Fruit fly (Drosophila melanogaster) whole organism, embryonic: ENCODE data around the gene RpL27A.

Source experiments
- Atf6 ChIP-seq: fragments of 200-800 bp; sonication (Bioruptor generic); IDR thresholded peaks from 2 replicates; pipeline ENCODE4 v1.3.6; 2022; ENCODE audit warnings: missing biosample characterization, missing genetic modification characterization
- B-H2 ChIP-seq: fragments of 200-800 bp; sonication (Bioruptor generic); optimal IDR thresholded peaks from 2 replicates; lab custom pipeline; 2018; ENCODE audit warnings: missing biosample characterization, mild to moderate bottlenecking, missing genetic modification characterization
- Bgb ChIP-seq: fragments of 200-800 bp; sonication (Bioruptor generic); IDR thresholded peaks from 2 replicates; pipeline ENCODE4 v1.3.6; 2022; ENCODE audit warnings: missing biosample characterization, missing genetic modification characterization; ENCODE audit not compliant: partially characterized antibody
- CG10267 ChIP-seq: fragments of 200-800 bp; sonication (Bioruptor generic); optimal IDR thresholded peaks from 2 replicates; lab custom pipeline; 2018; ENCODE audit warnings: missing biosample characterization, mild to moderate bottlenecking, missing genetic modification characterization, moderate library complexity
- CG10431 ChIP-seq: fragments of 200-800 bp; sonication (Bioruptor generic); optimal IDR thresholded peaks from 3 replicates; lab custom pipeline; 2018; ENCODE audit warnings: missing biosample characterization, mild to moderate bottlenecking, missing genetic modification characterization
- CG12659 ChIP-seq: fragments of 200-800 bp; sonication (Bioruptor generic); optimal IDR thresholded peaks from 3 replicates; lab custom pipeline; 2017; ENCODE audit warnings: mild to moderate bottlenecking, missing biosample characterization, missing genetic modification reagents, missing genetic modification characterization
- CG14710 ChIP-seq: fragments of 200-800 bp; sonication (Bioruptor generic); optimal IDR thresholded peaks from 3 replicates; lab custom pipeline; 2019; ENCODE audit warnings: missing biosample characterization, mild to moderate bottlenecking, missing genetic modification characterization, moderate library complexity
- CG14860 ChIP-seq: fragments of 200-800 bp; sonication (Bioruptor generic); IDR thresholded peaks from 3 replicates; pipeline ENCODE4 v1.3.6; 2022; ENCODE audit warnings: missing biosample characterization, missing genetic modification characterization; ENCODE audit not compliant: partially characterized antibody
- CG17186 ChIP-seq: fragments of 200-800 bp; sonication (Bioruptor generic); optimal IDR thresholded peaks from 3 replicates; lab custom pipeline; 2017; ENCODE audit warnings: missing biosample characterization, missing genetic modification reagents, missing genetic modification characterization
- CG2116 ChIP-seq: fragments of 200-800 bp; sonication (Bioruptor generic); optimal IDR thresholded peaks from 3 replicates; lab custom pipeline; 2018; ENCODE audit warnings: missing biosample characterization, mild to moderate bottlenecking, missing genetic modification characterization
- CG2712 ChIP-seq: fragments of 200-800 bp; optimal IDR thresholded peaks from 3 replicates; lab custom pipeline; 2019; ENCODE audit warnings: missing biosample characterization, mild to moderate bottlenecking, missing genetic modification characterization, moderate library complexity
- CG30020 ChIP-seq: fragments of 200-800 bp; optimal IDR thresholded peaks from 2 replicates; lab custom pipeline; 2019; ENCODE audit warnings: missing biosample characterization, mild to moderate bottlenecking, missing genetic modification characterization, moderate library complexity
- CG31365 ChIP-seq: fragments of 200-800 bp; sonication (Bioruptor generic); optimal IDR thresholded peaks from 2 replicates; lab custom pipeline; 2018; ENCODE audit warnings: missing biosample characterization, mild to moderate bottlenecking, missing genetic modification characterization
- CG3163 ChIP-seq: fragments of 200-800 bp; sonication (Bioruptor generic); optimal IDR thresholded peaks from 3 replicates; lab custom pipeline; 2016; ENCODE audit warnings: missing biosample characterization, missing genetic modification characterization
- CG3995 ChIP-seq: fragments of 200-800 bp; sonication (Bioruptor generic); optimal IDR thresholded peaks from 3 replicates; lab custom pipeline; 2016; ENCODE audit warnings: missing biosample characterization, missing genetic modification characterization
- CG4282 ChIP-seq: fragments of 200-800 bp; sonication (Bioruptor generic); optimal IDR thresholded peaks from 2 replicates; lab custom pipeline; 2016; ENCODE audit warnings: missing biosample characterization, missing genetic modification characterization
- CG6683 ChIP-seq: fragments of 200-800 bp; sonication (Bioruptor generic); optimal IDR thresholded peaks from 2 replicates; lab custom pipeline; 2017; ENCODE audit warnings: missing biosample characterization, mild to moderate bottlenecking, missing genetic modification characterization, missing genetic modification reagents
- CG6854 ChIP-seq: fragments of 200-800 bp; sonication (Bioruptor generic); optimal IDR thresholded peaks from 3 replicates; lab custom pipeline; 2017; ENCODE audit warnings: missing biosample characterization, mild to moderate bottlenecking, missing genetic modification characterization
- CG7745 ChIP-seq: fragments of 200-800 bp; sonication (Bioruptor generic); optimal IDR thresholded peaks from 2 replicates; lab custom pipeline; 2018; ENCODE audit warnings: missing biosample characterization, mild to moderate bottlenecking, missing genetic modification characterization, moderate library complexity
- CG7963 ChIP-seq: fragments of 200-800 bp; sonication (Bioruptor generic); IDR thresholded peaks from 3 replicates; pipeline ENCODE4 v1.3.6; 2022; ENCODE audit warnings: missing biosample characterization, missing genetic modification characterization; ENCODE audit not compliant: partially characterized antibody
- CG9797 ChIP-seq: fragments of 200-800 bp; sonication (Bioruptor generic); optimal IDR thresholded peaks from 3 replicates; lab custom pipeline; 2018; ENCODE audit warnings: missing biosample characterization, mild to moderate bottlenecking, missing genetic modification characterization
- CHES-1-like ChIP-seq: fragments of 200-800 bp; sonication (Bioruptor generic); optimal IDR thresholded peaks from 2 replicates; lab custom pipeline; 2016; ENCODE audit warnings: missing biosample characterization, missing genetic modification characterization
- Gug ChIP-seq: fragments of 200-800 bp; sonication (Bioruptor generic); IDR thresholded peaks from 4 replicates; pipeline ENCODE4 v1.3.6; 2022; ENCODE audit warnings: missing biosample characterization, missing genetic modification characterization
- HLH3B ChIP-seq: fragments of 200-800 bp; sonication (Bioruptor generic); IDR thresholded peaks from 2 replicates; pipeline ENCODE4 v1.3.6; 2022; ENCODE audit warnings: missing biosample characterization, missing genetic modification characterization
- HLH54F ChIP-seq: fragments of 200-800 bp; sonication (Bioruptor generic); optimal IDR thresholded peaks from 3 replicates; lab custom pipeline; 2016; ENCODE audit warnings: missing biosample characterization, missing genetic modification characterization
- Hmr ChIP-seq: fragments of 200-800 bp; sonication (Bioruptor generic); optimal IDR thresholded peaks from 3 replicates; lab custom pipeline; 2017; ENCODE audit warnings: mild to moderate bottlenecking, missing biosample characterization, missing genetic modification reagents, missing genetic modification characterization
- Hr51 ChIP-seq, 2 experiments: fragments of 200-800 bp; sonication (Bioruptor generic); optimal IDR thresholded peaks; 2 replicates in 1 of 2; 3 replicates in 1 of 2; lab custom pipeline; 2016 to 2018; ENCODE audit warnings: missing biosample characterization in 2 of 2, missing genetic modification characterization in 2 of 2, mild to moderate bottlenecking in 1 of 2, moderate library complexity in 1 of 2
- NC2α ChIP-seq: fragments of 200-800 bp; sonication (Bioruptor generic); optimal IDR thresholded peaks from 2 replicates; lab custom pipeline; 2016; ENCODE audit warnings: missing biosample characterization, missing genetic modification characterization
- Ravus ChIP-seq: fragments of 200-800 bp; sonication (Bioruptor generic); IDR thresholded peaks from 2 replicates; pipeline ENCODE4 v1.3.6; 2022; ENCODE audit warnings: missing biosample characterization, missing genetic modification characterization
- Trl ChIP-seq, 3 experiments: fragments of >200 bp in 2 of 3; fragments of 200-800 bp in 1 of 3; sonication (Bioruptor generic) in 1 of 3; optimal IDR thresholded peaks; 2 replicates in 1 of 3; 3 replicates in 2 of 3; lab custom pipeline; 2016 to 2017; ENCODE audit warnings: missing biosample characterization in 1 of 3, missing genetic modification characterization in 1 of 3
- bigmax ChIP-seq: fragments of 200-800 bp; sonication (Bioruptor generic); optimal IDR thresholded peaks from 2 replicates; lab custom pipeline; 2018; ENCODE audit warnings: missing biosample characterization, mild to moderate bottlenecking, missing genetic modification characterization
- cas ChIP-seq: fragments of 200-800 bp; sonication (Bioruptor generic); IDR thresholded peaks from 2 replicates; pipeline ENCODE4 v1.3.6; 2022; ENCODE audit warnings: missing biosample characterization, missing genetic modification characterization
- chif ChIP-seq, 2 experiments: fragments of 200-800 bp; sonication (Bioruptor generic); optimal IDR thresholded peaks; 3 replicates each; lab custom pipeline; 2016; ENCODE audit warnings: missing biosample characterization in 2 of 2, missing genetic modification characterization in 2 of 2
- ftz-f1 ChIP-seq: fragments of 200-800 bp; sonication (Bioruptor generic); optimal IDR thresholded peaks from 2 replicates; lab custom pipeline; 2016; ENCODE audit warnings: missing biosample characterization, missing genetic modification characterization
- gt ChIP-seq: fragments of 200-800 bp; sonication (Bioruptor generic); IDR thresholded peaks from 2 replicates; pipeline ENCODE4 v1.3.6; 2022; ENCODE audit warnings: missing biosample characterization, missing genetic modification characterization
- insv ChIP-seq, 2 experiments: fragments of 200-800 bp; sonication (Bioruptor generic); optimal IDR thresholded peaks; 3 replicates each; lab custom pipeline; 2016 to 2018; ENCODE audit warnings: missing biosample characterization in 2 of 2, missing genetic modification characterization in 2 of 2
- lab ChIP-seq: fragments of 200-800 bp; sonication (Bioruptor generic); optimal IDR thresholded peaks from 3 replicates; lab custom pipeline; 2017; ENCODE audit warnings: missing biosample characterization, missing genetic modification characterization, mild to moderate bottlenecking, moderate library complexity, missing genetic modification reagents
- org-1 ChIP-seq: fragments of 200-800 bp; sonication (Bioruptor generic); optimal IDR thresholded peaks from 2 replicates; lab custom pipeline; 2017; ENCODE audit warnings: missing biosample characterization, missing genetic modification characterization
- pita ChIP-seq: fragments of 200-800 bp; sonication (Bioruptor generic); optimal IDR thresholded peaks from 2 replicates; lab custom pipeline; 2017; ENCODE audit warnings: missing biosample characterization, mild to moderate bottlenecking, missing genetic modification characterization
- psq ChIP-seq: fragments of 200-800 bp; sonication (Bioruptor generic); optimal IDR thresholded peaks from 2 replicates; lab custom pipeline; 2017; ENCODE audit warnings: missing biosample characterization, missing genetic modification characterization
- sc ChIP-seq, 3 experiments: fragments of >200 bp in 2 of 3; fragments of 200-800 bp in 1 of 3; sonication (Bioruptor generic) in 1 of 3; optimal IDR thresholded peaks; 2 replicates in 2 of 3; 3 replicates in 1 of 3; lab custom pipeline; 2017; ENCODE audit warnings: mild to moderate bottlenecking in 1 of 3, missing biosample characterization in 1 of 3, missing genetic modification characterization in 1 of 3, missing genetic modification reagents in 1 of 3
- slbo ChIP-seq: fragments of 200-800 bp; sonication (Bioruptor generic); IDR thresholded peaks from 2 replicates; pipeline ENCODE4 v1.3.6; 2022; ENCODE audit warnings: missing biosample characterization, missing genetic modification characterization
- tna ChIP-seq: fragments of 200-800 bp; sonication (Bioruptor generic); IDR thresholded peaks from 2 replicates; pipeline ENCODE4 v1.3.6; 2022; ENCODE audit warnings: missing biosample characterization, missing genetic modification characterization; ENCODE audit not compliant: partially characterized antibody
- unc-4 ChIP-seq: fragments of 200-800 bp; sonication (Bioruptor generic); IDR thresholded peaks from 2 replicates; pipeline ENCODE4 v1.3.6; 2022; ENCODE audit warnings: missing biosample characterization, missing genetic modification characterization; ENCODE audit not compliant: partially characterized antibody
- usp ChIP-seq: fragments of >200 bp; optimal IDR thresholded peaks from 2 replicates; lab custom pipeline; 2017; ENCODE audit warnings: missing biosample characterization, missing genetic modification characterization
- vfl ChIP-seq: fragments of 200-800 bp; sonication (Bioruptor generic); optimal IDR thresholded peaks from 2 replicates; lab custom pipeline; 2016; ENCODE audit warnings: missing biosample characterization, missing genetic modification characterization
- zen2 ChIP-seq: fragments of 200-800 bp; sonication (Bioruptor generic); IDR thresholded peaks from 3 replicates; pipeline ENCODE4 v1.3.6; 2022; ENCODE audit warnings: missing biosample characterization, missing genetic modification characterization; ENCODE audit not compliant: partially characterized antibody
- zfh1 ChIP-seq: fragments of 200-800 bp; sonication (Bioruptor generic); IDR thresholded peaks from 3 replicates; pipeline ENCODE4 v1.3.6; 2022; ENCODE audit warnings: missing biosample characterization, missing genetic modification characterization

The RpL27A gene

DNA sequence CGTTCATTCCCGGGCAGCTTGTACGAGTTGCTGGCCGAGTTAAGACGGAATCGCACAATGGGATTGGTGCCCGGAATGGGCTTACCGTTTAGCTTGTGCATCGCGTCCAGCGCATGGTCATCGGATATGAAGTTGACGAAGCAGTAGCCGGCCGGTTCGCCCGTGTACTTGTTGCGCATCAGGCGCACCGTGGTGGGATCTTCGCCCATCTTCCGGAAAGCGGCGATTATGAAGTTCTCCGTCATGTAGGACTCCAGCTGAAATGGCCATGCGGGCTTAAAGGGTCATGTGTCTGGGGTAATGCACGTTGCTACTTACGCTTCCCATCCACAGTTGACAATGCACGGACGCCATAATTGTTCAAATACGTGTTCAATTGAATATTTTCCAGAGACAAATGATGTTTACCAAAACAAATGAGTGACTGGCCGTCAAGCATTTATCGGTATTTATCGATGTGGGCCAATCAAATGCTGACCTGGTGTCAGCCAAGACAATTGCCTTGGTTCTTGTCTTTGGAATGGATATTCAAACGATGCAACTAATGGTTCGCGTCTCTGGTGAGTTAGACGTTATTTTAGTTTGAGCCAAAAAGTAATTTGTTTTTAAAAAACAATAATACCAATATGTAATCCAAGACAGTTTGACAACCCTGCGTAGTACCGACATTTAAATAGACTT is 4.0 kb downstream of the RpL27A start, which contains the start of the genes Secp43 and ND-B8 (continued):
- no peak for TF ChIP-seq chif (GFP tag; optimal IDR thresholded peaks at IDR 0.05; lab: Kevin White, UChicago)
- TF ChIP-seq org-1 (GFP tag; lab: Kevin White, UChicago): no peak
- TF ChIP-seq HLH54F (GFP tag; lab: Kevin White, UChicago): no peak
- peak; percentile 26 for TF ChIP-seq ftz-f1 (GFP tag; lab: Kevin White, UChicago)
- TF ChIP-seq CG3163 (GFP tag; lab: Kevin White, UChicago): no peak
- TF ChIP-seq CG7745 (tag; lab: Kevin White, UChicago): no peak
- no peak for TF ChIP-seq lab (GFP tag; lab: Kevin White, UChicago)
- no peak for TF ChIP-seq zfh1 (GFP tag; lab: Robert Waterston, UW)
- TF ChIP-seq Bgb (GFP tag; lab: Robert Waterston, UW): peak; percentile 84
- TF ChIP-seq CG30020 (tag; lab: Kevin White, UChicago): peak; percentile 18
- no peak for TF ChIP-seq sc (optimal IDR thresholded peaks at IDR 0.05; lab: Kevin White, UChicago)
- TF ChIP-seq sc (GFP tag; optimal IDR thresholded peaks at IDR 0.05; lab: Kevin White, UChicago): no peak
- peak; percentile 54 for TF ChIP-seq CG10267 (tag; lab: Kevin White, UChicago)
- peak; percentile 41 for TF ChIP-seq CG2712 (tag; lab: Kevin White, UChicago)
- TF ChIP-seq CG7963 (GFP tag; lab: Robert Waterston, UW): peak; percentile 83
- TF ChIP-seq tna: peak; percentile 74; the same call in 1 of the 2 replicates
- no peak for TF ChIP-seq CG10431 (GFP tag; lab: Kevin White, UChicago)
- TF ChIP-seq CG17186 (GFP tag; lab: Kevin White, UChicago): peak; percentile 49
- no peak for TF ChIP-seq CG4282
- TF ChIP-seq CG9797: peak; percentile 41
- peak; percentile 78 for TF ChIP-seq unc-4
- no peak for TF ChIP-seq CG31365
- no peak for TF ChIP-seq slbo
- no peak for TF ChIP-seq bigmax (GFP tag; lab: Kevin White, UChicago)
- TF ChIP-seq HLH3B: no peak
- TF ChIP-seq B-H2 (GFP tag; lab: Kevin White, UChicago): peak; percentile 74
- TF ChIP-seq CG14710 (tag; lab: Kevin White, UChicago): peak; percentile 77
- TF ChIP-seq psq (GFP tag; lab: Kevin White, UChicago): no peak
- peak in 1 of 2 experiments; percentile 18 for TF ChIP-seq insv (GFP tag; optimal IDR thresholded peaks at IDR 0.05; lab: Kevin White, UChicago)
- no peak for TF ChIP-seq Ravus (GFP tag; lab: Robert Waterston, UW)
- TF ChIP-seq Trl (optimal IDR thresholded peaks at IDR 0.05; lab: Kevin White, UChicago): no peak
- no peak for TF ChIP-seq Trl (GFP tag; optimal IDR thresholded peaks at IDR 0.05; lab: Kevin White, UChicago)
- peak; percentile 75 for TF ChIP-seq Hmr
- no peak for TF ChIP-seq CG3995 (GFP tag; lab: Kevin White, UChicago)
- no peak for TF ChIP-seq cas (GFP tag; lab: Robert Waterston, UW)
- peak; percentile 46 for TF ChIP-seq CHES-1-like (GFP tag; lab: Kevin White, UChicago)
- no peak for TF ChIP-seq CG6854 (GFP tag; lab: Kevin White, UChicago)
- 0 out of 2 replicates have a peak, but pooled peaks have one; percentile 13 for TF ChIP-seq Atf6 (GFP tag; lab: Robert Waterston, UW)
- TF ChIP-seq CG6683 (GFP tag; lab: Kevin White, UChicago): no peak
- peak; percentile 54; the same call in 1 of the 3 replicates for TF ChIP-seq zen2 (GFP tag; lab: Robert Waterston, UW)
- TF ChIP-seq CG12659 (GFP tag; lab: Kevin White, UChicago): peak; percentile 69
- peak; percentile 98 for TF ChIP-seq CG2116 (GFP tag; lab: Kevin White, UChicago)
- TF ChIP-seq pita (GFP tag; lab: Kevin White, UChicago): peak; percentile 90
- peak; percentile 65 for TF ChIP-seq CG14860 (GFP tag; lab: Robert Waterston, UW)
- no peak for TF ChIP-seq vfl
- TF ChIP-seq NC2α (GFP tag; lab: Kevin White, UChicago): no peak
- TF ChIP-seq Gug (GFP tag; lab: Robert Waterston, UW): no peak
- TF ChIP-seq usp (GFP tag; lab: Kevin White, UChicago): no peak
- TF ChIP-seq Hr51 (GFP tag; optimal IDR thresholded peaks at IDR 0.05; lab: Kevin White, UChicago): no peak
- no peak for TF ChIP-seq gt (GFP tag; lab: Robert Waterston, UW)
